Fruit fly (Drosophila melanogaster) whole organism, embryonic: ENCODE measurements around the gene Dph3.

Source experiments
- Abd-B ChIP-seq: fragments of 200-800 bp; sonication (Bioruptor generic); optimal IDR thresholded peaks from 2 replicates; lab custom pipeline; 2018; ENCODE audit warnings: missing biosample characterization, mild to moderate bottlenecking, missing genetic modification characterization, moderate library complexity
- Atf6 ChIP-seq: fragments of 200-800 bp; sonication (Bioruptor generic); IDR thresholded peaks from 2 replicates; pipeline ENCODE4 v1.3.6; 2022; ENCODE audit warnings: missing biosample characterization, missing genetic modification characterization
- Blimp-1 ChIP-seq: fragments of 200-800 bp; sonication (Bioruptor generic); optimal IDR thresholded peaks from 3 replicates; lab custom pipeline; 2018; ENCODE audit warnings: missing biosample characterization, missing genetic modification characterization, mild to moderate bottlenecking, moderate library complexity, missing genetic modification reagents
- BtbVII ChIP-seq: fragments of 200-800 bp; sonication (Bioruptor generic); optimal IDR thresholded peaks from 3 replicates; lab custom pipeline; 2017; ENCODE audit warnings: missing biosample characterization, mild to moderate bottlenecking, missing genetic modification characterization
- CG10366 ChIP-seq: fragments of 200-800 bp; sonication (Bioruptor generic); IDR thresholded peaks from 2 replicates; pipeline ENCODE4 v1.3.6; 2022; ENCODE audit warnings: missing biosample characterization, missing genetic modification characterization
- CG10543 ChIP-seq: fragments of 200-800 bp; sonication (Bioruptor generic); optimal IDR thresholded peaks from 3 replicates; lab custom pipeline; 2017; ENCODE audit warnings: missing biosample characterization, mild to moderate bottlenecking, missing genetic modification characterization, moderate library complexity
- CG11247 ChIP-seq: fragments of 200-800 bp; sonication (Bioruptor generic); IDR thresholded peaks from 2 replicates; pipeline ENCODE4 v1.3.6; 2022; ENCODE audit warnings: missing biosample characterization, missing genetic modification characterization
- CG12071 ChIP-seq: fragments of 200-800 bp; sonication (Bioruptor generic); optimal IDR thresholded peaks from 3 replicates; lab custom pipeline; 2018; ENCODE audit warnings: missing biosample characterization, mild to moderate bottlenecking, missing genetic modification characterization
- CG12769 ChIP-seq: fragments of 200-800 bp; sonication (Bioruptor generic); optimal IDR thresholded peaks from 2 replicates; lab custom pipeline; 2019; ENCODE audit warnings: missing biosample characterization, mild to moderate bottlenecking, missing genetic modification characterization, moderate library complexity
- CG1529 ChIP-seq: fragments of 200-800 bp; sonication (Bioruptor generic); optimal IDR thresholded peaks from 3 replicates; lab custom pipeline; 2018; ENCODE audit warnings: missing biosample characterization, missing genetic modification characterization
- CG17361 ChIP-seq: fragments of 200-800 bp; sonication (Bioruptor generic); IDR thresholded peaks from 3 replicates; pipeline ENCODE4 v1.3.6; 2022; ENCODE audit warnings: missing biosample characterization, missing genetic modification characterization
- CG17829 ChIP-seq: fragments of 200-800 bp; optimal IDR thresholded peaks from 2 replicates; lab custom pipeline; 2019; ENCODE audit warnings: missing biosample characterization, mild to moderate bottlenecking, missing genetic modification characterization, moderate library complexity
- CG18764 ChIP-seq: fragments of 200-800 bp; sonication (Bioruptor generic); optimal IDR thresholded peaks from 3 replicates; lab custom pipeline; 2016; ENCODE audit warnings: missing biosample characterization, missing genetic modification characterization
- CG2712 ChIP-seq: fragments of 200-800 bp; optimal IDR thresholded peaks from 3 replicates; lab custom pipeline; 2019; ENCODE audit warnings: missing biosample characterization, mild to moderate bottlenecking, missing genetic modification characterization, moderate library complexity
- CG3163 ChIP-seq: fragments of 200-800 bp; sonication (Bioruptor generic); optimal IDR thresholded peaks from 3 replicates; lab custom pipeline; 2016; ENCODE audit warnings: missing biosample characterization, missing genetic modification characterization
- CG34376 ChIP-seq: fragments of 200-800 bp; sonication (Bioruptor generic); optimal IDR thresholded peaks from 2 replicates; lab custom pipeline; 2018; ENCODE audit warnings: missing biosample characterization, mild to moderate bottlenecking, missing genetic modification characterization
- CG6272 ChIP-seq: fragments of 200-800 bp; sonication (Bioruptor generic); IDR thresholded peaks from 2 replicates; pipeline ENCODE4 v1.3.6; 2022; ENCODE audit warnings: missing biosample characterization, missing genetic modification characterization
- CG6854 ChIP-seq: fragments of 200-800 bp; sonication (Bioruptor generic); optimal IDR thresholded peaks from 3 replicates; lab custom pipeline; 2017; ENCODE audit warnings: missing biosample characterization, mild to moderate bottlenecking, missing genetic modification characterization
- CG7271 ChIP-seq: fragments of 200-800 bp; sonication (Bioruptor generic); optimal IDR thresholded peaks from 2 replicates; lab custom pipeline; 2018; ENCODE audit warnings: missing biosample characterization, mild to moderate bottlenecking, missing genetic modification characterization, moderate library complexity
- CG7745 ChIP-seq: fragments of 200-800 bp; sonication (Bioruptor generic); optimal IDR thresholded peaks from 2 replicates; lab custom pipeline; 2018; ENCODE audit warnings: missing biosample characterization, mild to moderate bottlenecking, missing genetic modification characterization, moderate library complexity
- CG7786 ChIP-seq: fragments of 200-800 bp; sonication (Bioruptor generic); optimal IDR thresholded peaks from 2 replicates; lab custom pipeline; 2016; ENCODE audit warnings: missing biosample characterization, missing genetic modification characterization
- CG8290 ChIP-seq, 3 experiments: fragments of 200-800 bp; sonication (Bioruptor generic); optimal IDR thresholded peaks; 2 replicates each; lab custom pipeline; 2016 to 2019; ENCODE audit warnings: missing biosample characterization in 3 of 3, missing genetic modification characterization in 3 of 3, mild to moderate bottlenecking in 2 of 3, moderate library complexity in 1 of 3
- CG8765 ChIP-seq: fragments of 200-800 bp; sonication (Bioruptor generic); IDR thresholded peaks from 2 replicates; pipeline ENCODE4 v1.3.6; 2022; ENCODE audit warnings: missing biosample characterization, missing genetic modification characterization
- Ets65A ChIP-seq: fragments of 200-800 bp; sonication (Bioruptor generic); peaks from one replicate; lab custom pipeline; 2016; ENCODE audit warnings: missing biosample characterization, missing genetic modification characterization
- Hmr ChIP-seq: fragments of 200-800 bp; sonication (Bioruptor generic); optimal IDR thresholded peaks from 3 replicates; lab custom pipeline; 2017; ENCODE audit warnings: mild to moderate bottlenecking, missing biosample characterization, missing genetic modification reagents, missing genetic modification characterization
- Hr51 ChIP-seq, 2 experiments: fragments of 200-800 bp; sonication (Bioruptor generic); optimal IDR thresholded peaks; 2 replicates in 1 of 2; 3 replicates in 1 of 2; lab custom pipeline; 2016 to 2018; ENCODE audit warnings: missing biosample characterization in 2 of 2, missing genetic modification characterization in 2 of 2, mild to moderate bottlenecking in 1 of 2, moderate library complexity in 1 of 2
- Hsf ChIP-seq: fragments of 200-800 bp; sonication (Bioruptor generic); optimal IDR thresholded peaks from 3 replicates; lab custom pipeline; 2016; ENCODE audit warnings: missing biosample characterization, missing genetic modification characterization
- Med ChIP-seq: fragments of 200-800 bp; sonication (Bioruptor generic); peaks from one replicate; lab custom pipeline; 2016; ENCODE audit warnings: missing biosample characterization, missing genetic modification characterization, mild to moderate bottlenecking, inconsistent platforms, moderate library complexity
- Pdp1 ChIP-seq, 2 experiments: fragments of 200-800 bp; sonication (Bioruptor generic); optimal IDR thresholded peaks; 3 replicates each; lab custom pipeline; 2016; ENCODE audit warnings: missing biosample characterization in 2 of 2, missing genetic modification characterization in 2 of 2, mild to moderate bottlenecking in 1 of 2, moderate library complexity in 1 of 2
- Sox100B ChIP-seq: fragments of 200-800 bp; sonication (Bioruptor generic); optimal IDR thresholded peaks from 3 replicates; lab custom pipeline; 2018; ENCODE audit warnings: missing biosample characterization, mild to moderate bottlenecking, missing genetic modification characterization
- Vsx1 ChIP-seq: fragments of 200-800 bp; sonication (Bioruptor generic); optimal IDR thresholded peaks from 2 replicates; lab custom pipeline; 2017; ENCODE audit warnings: missing biosample characterization, mild to moderate bottlenecking, missing genetic modification characterization, missing genetic modification reagents
- chinmo ChIP-seq: fragments of 200-800 bp; sonication (Bioruptor generic); IDR thresholded peaks from 4 replicates; pipeline ENCODE4 v1.3.6; 2022; ENCODE audit warnings: missing biosample characterization, missing genetic modification characterization; ENCODE audit not compliant: partially characterized antibody
- ewg ChIP-seq: fragments of 200-800 bp; sonication (Bioruptor generic); optimal IDR thresholded peaks from 3 replicates; lab custom pipeline; 2017; ENCODE audit warnings: mild to moderate bottlenecking, missing biosample characterization, missing genetic modification reagents, missing genetic modification characterization
- exex ChIP-seq: fragments of 200-800 bp; sonication (Bioruptor generic); optimal IDR thresholded peaks from 4 replicates; lab custom pipeline; 2018; ENCODE audit warnings: missing biosample characterization, mild to moderate bottlenecking, missing genetic modification characterization, moderate library complexity
- gro ChIP-seq: fragments of 200-800 bp; sonication (Bioruptor generic); optimal IDR thresholded peaks from 2 replicates; lab custom pipeline; 2016; ENCODE audit warnings: missing biosample characterization, missing genetic modification characterization
- mirr ChIP-seq: fragments of 200-800 bp; sonication (Bioruptor generic); optimal IDR thresholded peaks from 3 replicates; lab custom pipeline; 2018; ENCODE audit warnings: missing biosample characterization, mild to moderate bottlenecking, missing genetic modification characterization
- nerfin-1 ChIP-seq: fragments of 200-800 bp; sonication (Bioruptor generic); optimal IDR thresholded peaks from 3 replicates; lab custom pipeline; 2019; ENCODE audit warnings: missing biosample characterization, mild to moderate bottlenecking, missing genetic modification characterization, moderate library complexity
- nom ChIP-seq: fragments of 200-800 bp; sonication (Bioruptor generic); optimal IDR thresholded peaks from 2 replicates; lab custom pipeline; 2017; ENCODE audit warnings: missing biosample characterization, missing genetic modification characterization, mild to moderate bottlenecking, moderate library complexity, missing genetic modification reagents
- run ChIP-seq: fragments of 200-800 bp; sonication (Bioruptor generic); optimal IDR thresholded peaks from 3 replicates; lab custom pipeline; 2018; ENCODE audit warnings: missing biosample characterization, mild to moderate bottlenecking, missing genetic modification characterization
- slp2 ChIP-seq: fragments of 200-800 bp; sonication (Bioruptor generic); optimal IDR thresholded peaks from 2 replicates; lab custom pipeline; 2016; ENCODE audit warnings: missing biosample characterization, missing genetic modification characterization
- stc ChIP-seq: fragments of 200-800 bp; sonication (Bioruptor generic); IDR thresholded peaks from 2 replicates; pipeline ENCODE4 v1.3.6; 2022; ENCODE audit warnings: missing biosample characterization, missing genetic modification characterization
- sug ChIP-seq: fragments of 200-800 bp; optimal IDR thresholded peaks from 2 replicates; lab custom pipeline; 2019; ENCODE audit warnings: missing biosample characterization, mild to moderate bottlenecking, missing genetic modification characterization, moderate library complexity
- unc-4 ChIP-seq: fragments of 200-800 bp; sonication (Bioruptor generic); IDR thresholded peaks from 2 replicates; pipeline ENCODE4 v1.3.6; 2022; ENCODE audit warnings: missing biosample characterization, missing genetic modification characterization; ENCODE audit not compliant: partially characterized antibody
- wek ChIP-seq: fragments of 200-800 bp; sonication (Bioruptor generic); optimal IDR thresholded peaks from 3 replicates; lab custom pipeline; 2018; ENCODE audit warnings: missing biosample characterization, mild to moderate bottlenecking, missing genetic modification characterization, moderate library complexity
- zfh1 ChIP-seq: fragments of 200-800 bp; sonication (Bioruptor generic); IDR thresholded peaks from 3 replicates; pipeline ENCODE4 v1.3.6; 2022; ENCODE audit warnings: missing biosample characterization, missing genetic modification characterization

Dph3 gene

DNA sequence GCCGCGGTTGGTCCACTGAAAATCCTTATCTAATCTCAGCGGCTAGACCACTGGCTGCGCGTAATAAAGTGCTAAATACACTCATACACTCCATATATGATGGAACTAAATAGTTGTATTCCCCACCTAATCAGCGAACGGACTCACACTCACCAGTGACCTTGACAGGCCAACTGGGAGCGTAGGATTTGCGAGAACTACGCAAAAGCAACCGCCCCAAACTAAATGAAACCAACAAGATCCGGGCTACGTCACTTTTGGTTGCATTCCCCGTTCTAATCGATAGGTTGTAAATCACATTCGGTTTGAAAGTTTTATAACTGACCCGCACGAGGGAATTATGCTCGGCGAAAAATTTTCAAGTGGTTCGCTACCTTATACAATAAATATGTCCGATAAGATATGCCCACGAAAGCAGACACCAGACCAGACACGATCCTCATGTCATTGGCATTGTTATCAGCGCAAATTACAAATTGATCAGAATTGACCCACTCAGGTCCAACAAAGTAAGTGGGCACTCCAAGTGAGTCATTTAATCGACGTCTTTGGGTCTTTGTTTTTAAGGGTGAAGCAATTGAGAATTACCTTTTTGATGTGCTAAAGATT, 32.4 kb upstream of the Dph3 start (continued):
- TF ChIP-seq CG18764 (GFP tag; lab: Kevin White, UChicago) (no peak), Ets65A (GFP tag; lab: Kevin White, UChicago) (peak; percentile 25), BtbVII (GFP tag; lab: Kevin White, UChicago) (peak; percentile 32), Med (GFP tag; lab: Kevin White, UChicago) (peak; percentile 50), mirr (GFP tag; lab: Kevin White, UChicago) (peak; percentile 86), CG7745 (peak; percentile 29), Hr51 (GFP tag; optimal IDR thresholded peaks at IDR 0.05; lab: Kevin White, UChicago) (no peak), exex (peak; percentile 98), CG10543 (GFP tag; lab: Kevin White, UChicago) (peak; percentile 24), CG12769 (peak; percentile 6)

DNA sequence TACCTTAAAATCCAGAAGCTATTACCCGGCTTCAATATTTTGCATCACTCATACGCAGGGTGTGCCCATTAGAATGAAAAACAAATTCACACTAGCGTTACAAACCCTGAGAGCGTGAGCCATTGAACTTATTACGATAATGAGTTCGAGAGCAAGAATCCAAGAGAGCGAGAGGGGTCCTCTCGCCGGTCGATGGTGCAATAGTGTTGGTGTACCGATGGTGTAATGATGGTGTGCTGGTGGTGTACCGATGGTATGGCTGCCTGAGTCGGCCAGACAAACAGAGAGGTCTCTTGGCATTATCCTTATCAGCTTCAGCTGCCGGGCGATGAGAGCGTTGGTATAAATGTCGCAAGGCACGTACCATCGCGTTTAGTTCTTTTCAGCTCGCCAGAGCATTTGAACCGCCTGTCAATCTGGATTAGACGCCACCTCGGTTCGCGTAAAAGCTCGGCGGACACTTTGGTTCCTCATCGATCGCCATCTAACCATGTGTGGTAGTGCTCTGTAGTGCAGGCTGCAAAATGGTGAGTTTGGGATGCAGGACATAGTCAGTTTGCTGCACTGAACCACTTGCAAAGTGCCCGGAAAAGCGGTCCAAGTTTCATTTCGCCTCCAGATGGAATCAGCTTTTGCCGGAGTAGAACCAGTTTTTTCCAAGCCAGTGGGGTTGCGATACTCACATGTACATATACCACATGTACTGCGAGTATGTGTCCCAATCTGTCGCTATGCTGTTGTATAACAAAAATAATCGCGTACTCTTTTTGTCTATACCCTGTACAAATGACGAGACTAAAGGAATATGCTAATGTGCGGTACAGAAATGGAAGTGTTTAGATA, 31.4 kb upstream of the Dph3 start:
- TF ChIP-seq CG2712 (tag; lab: Kevin White, UChicago) (no peak), CG3163 (GFP tag; lab: Kevin White, UChicago) (no peak), CG8765 (GFP tag; lab: Robert Waterston, UW) (no peak), CG17361 (GFP tag; lab: Robert Waterston, UW) (0 out of 3 replicates have a peak, but pooled peaks have one; percentile 46), Atf6 (GFP tag; lab: Robert Waterston, UW) (no peak; the same call in 1 of the 2 replicates), wek (GFP tag; lab: Kevin White, UChicago) (peak; percentile 9), slp2 (GFP tag; lab: Kevin White, UChicago) (no peak), chinmo (GFP tag; lab: Robert Waterston, UW) (0 out of 4 replicates have a peak, but pooled peaks have one; percentile 34), CG6272 (no peak), Sox100B (GFP tag; lab: Kevin White, UChicago) (peak; percentile 30), CG8290 (GFP tag; optimal IDR thresholded peaks at IDR 0.05; lab: Kevin White, UChicago) (no peak), CG8290 (tag; optimal IDR thresholded peaks at IDR 0.05; lab: Kevin White, UChicago) (no peak), CG6854 (no peak), Vsx1 (peak; percentile 41), zfh1 (GFP tag; lab: Robert Waterston, UW) (no peak), CG10543 (GFP tag; lab: Kevin White, UChicago) (peak; percentile 30), CG7786 (GFP tag; lab: Kevin White, UChicago) (no peak), gro (GFP tag; lab: Kevin White, UChicago) (no peak), CG34376 (GFP tag; lab: Kevin White, UChicago) (peak; percentile 63), CG10366 (GFP tag; lab: Robert Waterston, UW) (no peak), stc (GFP tag; lab: Robert Waterston, UW) (0 out of 2 replicates have a peak, but pooled peaks have one; percentile 16), sug (peak; percentile 85), ewg (GFP tag; lab: Kevin White, UChicago) (peak; percentile 16), run (tag; lab: Kevin White, UChicago) (no peak), Pdp1 (GFP tag; optimal IDR thresholded peaks at IDR 0.05; lab: Kevin White, UChicago) (peak in 1 of 2 experiments; percentile 98), Blimp-1 (GFP tag; lab: Kevin White, UChicago) (no peak), Abd-B (no peak), nom (GFP tag; lab: Kevin White, UChicago) (peak; percentile 1), CG1529 (GFP tag; lab: Kevin White, UChicago) (peak; percentile 27), unc-4 (GFP tag; lab: Robert Waterston, UW) (0 out of 2 replicates have a peak, but pooled peaks have one; percentile 15), Hmr (GFP tag; lab: Kevin White, UChicago) (no peak), Med (GFP tag; lab: Kevin White, UChicago) (peak; percentile 57), CG11247 (GFP tag; lab: Robert Waterston, UW) (0 out of 2 replicates have a peak, but pooled peaks have one; percentile 23), CG17829 (peak; percentile 14), CG7271 (no peak), Hsf (GFP tag; lab: Kevin White, UChicago) (no peak), nerfin-1 (tag; lab: Kevin White, UChicago) (no peak), CG12071 (GFP tag; lab: Kevin White, UChicago) (peak; percentile 2)
